Fruit fly (Drosophila melanogaster) whole organism, embryonic: ENCODE measurements around the gene Vti1b.

Experiments
- Ada2b ChIP-seq: fragments of 200-800 bp; sonication (Bioruptor generic); IDR thresholded peaks from 2 replicates; pipeline ENCODE4 v1.3.6; 2022; ENCODE audit warnings: missing biosample characterization, missing genetic modification characterization
- Atf6 ChIP-seq: fragments of 200-800 bp; sonication (Bioruptor generic); IDR thresholded peaks from 2 replicates; pipeline ENCODE4 v1.3.6; 2022; ENCODE audit warnings: missing biosample characterization, missing genetic modification characterization
- B-H1 ChIP-seq: fragments of 200-800 bp; sonication (Bioruptor generic); IDR thresholded peaks from 3 replicates; pipeline ENCODE4 v1.3.6; 2022; ENCODE audit warnings: missing biosample characterization, missing genetic modification characterization
- Bgb ChIP-seq: fragments of 200-800 bp; sonication (Bioruptor generic); IDR thresholded peaks from 2 replicates; pipeline ENCODE4 v1.3.6; 2022; ENCODE audit warnings: missing biosample characterization, missing genetic modification characterization; ENCODE audit not compliant: partially characterized antibody
- Blimp-1 ChIP-seq: fragments of 200-800 bp; sonication (Bioruptor generic); optimal IDR thresholded peaks from 3 replicates; lab custom pipeline; 2018; ENCODE audit warnings: missing biosample characterization, missing genetic modification characterization, mild to moderate bottlenecking, moderate library complexity, missing genetic modification reagents
- CG11398 ChIP-seq: fragments of 200-800 bp; sonication (Bioruptor generic); optimal IDR thresholded peaks from 2 replicates; lab custom pipeline; 2016; ENCODE audit warnings: missing biosample characterization, missing genetic modification characterization
- CG11696 ChIP-seq: fragments of 200-800 bp; sonication (Bioruptor generic); IDR thresholded peaks from 2 replicates; pipeline ENCODE4 v1.3.6; 2022; ENCODE audit warnings: missing biosample characterization, missing genetic modification characterization
- CG13287 ChIP-seq: fragments of 200-800 bp; sonication (Bioruptor generic); IDR thresholded peaks from 2 replicates; pipeline ENCODE4 v1.3.6; 2022; ENCODE audit warnings: missing biosample characterization, missing genetic modification characterization; ENCODE audit not compliant: partially characterized antibody
- CG13624 ChIP-seq: fragments of 200-800 bp; sonication (Bioruptor generic); optimal IDR thresholded peaks from 2 replicates; lab custom pipeline; 2016; ENCODE audit warnings: missing biosample characterization, missing genetic modification characterization
- CG13894 ChIP-seq: fragments of 200-800 bp; sonication (Bioruptor generic); optimal IDR thresholded peaks from 3 replicates; lab custom pipeline; 2018; ENCODE audit warnings: missing biosample characterization, mild to moderate bottlenecking, missing genetic modification characterization, moderate library complexity
- CG17328 ChIP-seq: fragments of 200-800 bp; sonication (Bioruptor generic); IDR thresholded peaks from 2 replicates; pipeline ENCODE4 v1.3.6; 2022; ENCODE audit warnings: missing biosample characterization, missing genetic modification characterization
- CG17829 ChIP-seq: fragments of 200-800 bp; optimal IDR thresholded peaks from 2 replicates; lab custom pipeline; 2019; ENCODE audit warnings: missing biosample characterization, mild to moderate bottlenecking, missing genetic modification characterization, moderate library complexity
- CG2678 ChIP-seq: fragments of 200-800 bp; sonication (Bioruptor generic); optimal IDR thresholded peaks from 3 replicates; lab custom pipeline; 2019; ENCODE audit warnings: missing biosample characterization, mild to moderate bottlenecking, missing genetic modification characterization, moderate library complexity
- CG3065 ChIP-seq: fragments of 200-800 bp; sonication (Bioruptor generic); optimal IDR thresholded peaks from 2 replicates; lab custom pipeline; 2016; ENCODE audit warnings: missing biosample characterization, missing genetic modification characterization
- CG31224 ChIP-seq: fragments of 200-800 bp; sonication (Bioruptor generic); IDR thresholded peaks from 2 replicates; pipeline ENCODE4 v1.3.6; 2022; ENCODE audit warnings: missing biosample characterization, missing genetic modification characterization
- CG5245 ChIP-seq: fragments of 200-800 bp; sonication (Bioruptor generic); optimal IDR thresholded peaks from 3 replicates; lab custom pipeline; 2016; ENCODE audit warnings: missing biosample characterization, missing genetic modification characterization
- CG7987 ChIP-seq: fragments of 200-800 bp; sonication (Bioruptor generic); optimal IDR thresholded peaks from 2 replicates; lab custom pipeline; 2018; ENCODE audit warnings: missing biosample characterization, mild to moderate bottlenecking, missing genetic modification characterization, moderate library complexity
- CG8290 ChIP-seq, 3 experiments: fragments of 200-800 bp; sonication (Bioruptor generic); optimal IDR thresholded peaks; 2 replicates each; lab custom pipeline; 2016 to 2019; ENCODE audit warnings: missing biosample characterization in 3 of 3, missing genetic modification characterization in 3 of 3, mild to moderate bottlenecking in 2 of 3, moderate library complexity in 1 of 3
- CG9215 ChIP-seq: fragments of 200-800 bp; sonication (Bioruptor generic); IDR thresholded peaks from 2 replicates; pipeline ENCODE4 v1.3.6; 2022; ENCODE audit warnings: missing biosample characterization, missing genetic modification characterization
- CG9437 ChIP-seq: fragments of 200-800 bp; sonication (Bioruptor generic); optimal IDR thresholded peaks from 2 replicates; lab custom pipeline; 2018; ENCODE audit warnings: missing biosample characterization, mild to moderate bottlenecking, missing genetic modification characterization
- CHES-1-like ChIP-seq: fragments of 200-800 bp; sonication (Bioruptor generic); optimal IDR thresholded peaks from 2 replicates; lab custom pipeline; 2016; ENCODE audit warnings: missing biosample characterization, missing genetic modification characterization
- HmgZ ChIP-seq: fragments of 200-800 bp; sonication (Bioruptor generic); optimal IDR thresholded peaks from 2 replicates; lab custom pipeline; 2018; ENCODE audit warnings: missing biosample characterization, mild to moderate bottlenecking, missing genetic modification characterization
- Hr51 ChIP-seq, 2 experiments: fragments of 200-800 bp; sonication (Bioruptor generic); optimal IDR thresholded peaks; 2 replicates in 1 of 2; 3 replicates in 1 of 2; lab custom pipeline; 2016 to 2018; ENCODE audit warnings: missing biosample characterization in 2 of 2, missing genetic modification characterization in 2 of 2, mild to moderate bottlenecking in 1 of 2, moderate library complexity in 1 of 2
- NC2β ChIP-seq: fragments of 200-800 bp; sonication (Bioruptor generic); optimal IDR thresholded peaks from 2 replicates; lab custom pipeline; 2016; ENCODE audit warnings: missing biosample characterization, missing genetic modification characterization
- NK7.1 ChIP-seq: fragments of 200-800 bp; sonication (Bioruptor generic); optimal IDR thresholded peaks from 3 replicates; lab custom pipeline; 2016; ENCODE audit warnings: missing biosample characterization, missing genetic modification characterization
- Neu2 ChIP-seq: fragments of 200-800 bp; sonication (Bioruptor generic); optimal IDR thresholded peaks from 3 replicates; lab custom pipeline; 2016; ENCODE audit warnings: missing biosample characterization, missing genetic modification characterization, borderline replicate concordance
- Nf-YB ChIP-seq: fragments of 200-800 bp; sonication (Bioruptor generic); optimal IDR thresholded peaks from 3 replicates; lab custom pipeline; 2019; ENCODE audit warnings: missing biosample characterization, mild to moderate bottlenecking, missing genetic modification characterization, moderate library complexity
- PHDP ChIP-seq: fragments of 200-800 bp; sonication (Bioruptor generic); optimal IDR thresholded peaks from 3 replicates; lab custom pipeline; 2018; ENCODE audit warnings: missing biosample characterization, mild to moderate bottlenecking, missing genetic modification characterization, moderate library complexity
- Poxn ChIP-seq: fragments of 200-800 bp; sonication (Bioruptor generic); IDR thresholded peaks from 2 replicates; pipeline ENCODE4 v1.3.6; 2022; ENCODE audit warnings: missing biosample characterization, missing genetic modification characterization
- Scr ChIP-seq: fragments of 200-800 bp; sonication (Bioruptor generic); IDR thresholded peaks from 2 replicates; pipeline ENCODE4 v1.3.6; 2022; ENCODE audit warnings: missing biosample characterization, missing genetic modification characterization; ENCODE audit not compliant: partially characterized antibody
- az2 ChIP-seq: fragments of 200-800 bp; sonication (Bioruptor generic); optimal IDR thresholded peaks from 3 replicates; lab custom pipeline; 2016; ENCODE audit warnings: missing biosample characterization, missing genetic modification characterization
- chinmo ChIP-seq: fragments of 200-800 bp; sonication (Bioruptor generic); IDR thresholded peaks from 4 replicates; pipeline ENCODE4 v1.3.6; 2022; ENCODE audit warnings: missing biosample characterization, missing genetic modification characterization; ENCODE audit not compliant: partially characterized antibody
- crol ChIP-seq: fragments of 200-800 bp; sonication (Bioruptor generic); IDR thresholded peaks from 2 replicates; pipeline ENCODE4 v1.3.6; 2022; ENCODE audit warnings: missing biosample characterization, missing genetic modification characterization
- dimm ChIP-seq: fragments of 200-800 bp; sonication (Bioruptor generic); IDR thresholded peaks from 2 replicates; pipeline ENCODE4 v1.3.6; 2022; ENCODE audit warnings: missing biosample characterization, missing genetic modification characterization
- esg ChIP-seq: fragments of 200-800 bp; sonication (Bioruptor generic); conservative IDR thresholded peaks from 2 replicates; pipeline ENCODE4 v1.3.6; 2022; ENCODE audit warnings: missing biosample characterization, missing genetic modification characterization
- exex ChIP-seq: fragments of 200-800 bp; sonication (Bioruptor generic); optimal IDR thresholded peaks from 4 replicates; lab custom pipeline; 2018; ENCODE audit warnings: missing biosample characterization, mild to moderate bottlenecking, missing genetic modification characterization, moderate library complexity
- gro ChIP-seq: fragments of 200-800 bp; sonication (Bioruptor generic); optimal IDR thresholded peaks from 2 replicates; lab custom pipeline; 2016; ENCODE audit warnings: missing biosample characterization, missing genetic modification characterization
- hbn ChIP-seq: fragments of 200-800 bp; sonication (Bioruptor generic); IDR thresholded peaks from 2 replicates; pipeline ENCODE4 v1.3.6; 2022; ENCODE audit warnings: missing biosample characterization, missing genetic modification characterization; ENCODE audit not compliant: partially characterized antibody
- nmo ChIP-seq: fragments of 200-800 bp; sonication (Bioruptor generic); optimal IDR thresholded peaks from 2 replicates; lab custom pipeline; 2018; ENCODE audit warnings: missing biosample characterization, mild to moderate bottlenecking, missing genetic modification characterization, moderate library complexity
- nom ChIP-seq: fragments of 200-800 bp; sonication (Bioruptor generic); optimal IDR thresholded peaks from 2 replicates; lab custom pipeline; 2017; ENCODE audit warnings: missing biosample characterization, missing genetic modification characterization, mild to moderate bottlenecking, moderate library complexity, missing genetic modification reagents
- peb ChIP-seq: fragments of 200-800 bp; sonication (Bioruptor generic); IDR thresholded peaks from 2 replicates; pipeline ENCODE4 v1.3.6; 2022; ENCODE audit warnings: missing biosample characterization, missing genetic modification characterization
- run ChIP-seq: fragments of 200-800 bp; sonication (Bioruptor generic); optimal IDR thresholded peaks from 3 replicates; lab custom pipeline; 2018; ENCODE audit warnings: missing biosample characterization, mild to moderate bottlenecking, missing genetic modification characterization
- tup ChIP-seq: fragments of 200-800 bp; sonication (Bioruptor generic); optimal IDR thresholded peaks from 2 replicates; lab custom pipeline; 2016; ENCODE audit warnings: missing biosample characterization, mild to moderate bottlenecking, missing genetic modification characterization, moderate library complexity
- tx ChIP-seq: fragments of 200-800 bp; sonication (Bioruptor generic); optimal IDR thresholded peaks from 2 replicates; lab custom pipeline; 2016; ENCODE audit warnings: missing biosample characterization, missing genetic modification characterization
- unc-4 ChIP-seq: fragments of 200-800 bp; sonication (Bioruptor generic); IDR thresholded peaks from 2 replicates; pipeline ENCODE4 v1.3.6; 2022; ENCODE audit warnings: missing biosample characterization, missing genetic modification characterization; ENCODE audit not compliant: partially characterized antibody
- vvl ChIP-seq: fragments of 200-800 bp; sonication (Bioruptor generic); IDR thresholded peaks from 2 replicates; pipeline ENCODE4 v1.3.6; 2022; ENCODE audit warnings: missing biosample characterization, missing genetic modification characterization
- zf30C ChIP-seq: fragments of 200-800 bp; sonication (Bioruptor generic); optimal IDR thresholded peaks from 3 replicates; lab custom pipeline; 2018; ENCODE audit warnings: missing biosample characterization, mild to moderate bottlenecking, missing genetic modification characterization

Gene Vti1b

dm6 chr3R:18402549-18403429 lies 6.0 kb downstream of the Vti1b start, which contains the start of the genes Wdr37 and koko (continued):
- TF ChIP-seq gro (GFP tag; lab: Kevin White, UChicago): peak; percentile 49
- TF ChIP-seq Ada2b (GFP tag; lab: Robert Waterston, UW): peak; percentile 95
- TF ChIP-seq chinmo (GFP tag; lab: Robert Waterston, UW): 0 out of 4 replicates have a peak, but pooled peaks have one; percentile 28
- TF ChIP-seq run (tag; lab: Kevin White, UChicago): peak; percentile 90
- peak; percentile 86 for TF ChIP-seq Nf-YB (GFP tag; lab: Kevin White, UChicago)
- peak; percentile 94 for TF ChIP-seq Poxn (GFP tag; lab: Robert Waterston, UW)
- TF ChIP-seq CG2678 (tag; lab: Kevin White, UChicago): peak; percentile 98
- TF ChIP-seq Neu2 (GFP tag; lab: Kevin White, UChicago): peak; percentile 49
- peak; percentile 80 to 98 for TF ChIP-seq Hr51 (GFP tag; optimal IDR thresholded peaks at IDR 0.05; lab: Kevin White, UChicago)
- TF ChIP-seq B-H1 (GFP tag; lab: Robert Waterston, UW): peak; percentile 95
- TF ChIP-seq CG17829 (tag; lab: Kevin White, UChicago): peak; percentile 98
- TF ChIP-seq dimm (GFP tag; lab: Robert Waterston, UW): peak; percentile 95
- TF ChIP-seq nom: peak; percentile 89
- TF ChIP-seq Blimp-1: peak; percentile 94
- peak; percentile 74 for TF ChIP-seq tx
- peak; percentile 66 for TF ChIP-seq unc-4
- peak; percentile 96 for TF ChIP-seq HmgZ (tag; lab: Kevin White, UChicago)
- TF ChIP-seq exex (tag; lab: Kevin White, UChicago): peak; percentile 85
- TF ChIP-seq CG3065: peak; percentile 90
- TF ChIP-seq CG11398 (GFP tag; lab: Kevin White, UChicago): no peak
- peak; percentile 92 for TF ChIP-seq CG13894 (tag; lab: Kevin White, UChicago)
- TF ChIP-seq tup (GFP tag; lab: Kevin White, UChicago): peak; percentile 63
- peak; percentile 11 for TF ChIP-seq NK7.1
- peak; percentile 97 for TF ChIP-seq CG17328 (GFP tag; lab: Robert Waterston, UW)
- peak; percentile 94 for TF ChIP-seq CG31224 (GFP tag; lab: Robert Waterston, UW)
- TF ChIP-seq CG9437 (GFP tag; lab: Kevin White, UChicago): peak; percentile 94
- peak; percentile 97 for TF ChIP-seq esg (GFP tag; lab: Robert Waterston, UW)
- TF ChIP-seq CG11696 (GFP tag; lab: Robert Waterston, UW): peak; percentile 93
- TF ChIP-seq NC2β (GFP tag; lab: Kevin White, UChicago): peak; percentile 78
- TF ChIP-seq CG5245 (GFP tag; lab: Kevin White, UChicago): peak; percentile 82
- TF ChIP-seq CG13624: peak; percentile 79
- peak; percentile 97 for TF ChIP-seq CG9215 (GFP tag; lab: Robert Waterston, UW)
- TF ChIP-seq Scr: peak; percentile 57
- peak; percentile 97 for TF ChIP-seq PHDP (tag; lab: Kevin White, UChicago)
- TF ChIP-seq Atf6: peak; percentile 98
- TF ChIP-seq crol (GFP tag; lab: Robert Waterston, UW): peak; percentile 98
- peak; percentile 99 for TF ChIP-seq zf30C
- peak; percentile 97 for TF ChIP-seq peb (GFP tag; lab: Robert Waterston, UW)
- peak; percentile 99 for TF ChIP-seq nmo (GFP tag; lab: Kevin White, UChicago)
- TF ChIP-seq hbn: peak; percentile 37; the same call in 1 of the 2 replicates
- peak; percentile 70 for TF ChIP-seq CHES-1-like (GFP tag; lab: Kevin White, UChicago)
- TF ChIP-seq CG8290 (GFP tag; optimal IDR thresholded peaks at IDR 0.05; lab: Kevin White, UChicago): peak; percentile 96
- TF ChIP-seq CG8290 (tag; optimal IDR thresholded peaks at IDR 0.05; lab: Kevin White, UChicago): peak; percentile 9 to 48
- peak; percentile 97 for TF ChIP-seq az2 (GFP tag; lab: Kevin White, UChicago)
- TF ChIP-seq Bgb (GFP tag; lab: Robert Waterston, UW): 0 out of 2 replicates have a peak, but pooled peaks have one; percentile 7
- peak; percentile 72 for TF ChIP-seq CG13287 (GFP tag; lab: Robert Waterston, UW)
- TF ChIP-seq vvl: peak; percentile 99
- TF ChIP-seq CG7987 (GFP tag; lab: Kevin White, UChicago): peak; percentile 61
